Fruit fly (Drosophila melanogaster) whole organism, adult: ENCODE results near the gene sbm.

Source experiments
- CG11617 ChIP-seq: fragments of 200-800 bp; sonication (Bioruptor generic); optimal IDR thresholded peaks from 2 replicates; lab custom pipeline; 2017; ENCODE audit warnings: mild to moderate bottlenecking, missing biosample characterization, missing genetic modification reagents, missing genetic modification characterization
- CG12768 ChIP-seq: fragments of 200-800 bp; sonication (Bioruptor generic); optimal IDR thresholded peaks from 2 replicates; lab custom pipeline; 2017; ENCODE audit warnings: missing biosample characterization, missing genetic modification characterization, mild to moderate bottlenecking, moderate library complexity, missing genetic modification reagents
- CG14711 ChIP-seq: fragments of 200-800 bp; sonication (Bioruptor generic); optimal IDR thresholded peaks from 2 replicates; lab custom pipeline; 2018; ENCODE audit warnings: missing biosample characterization, mild to moderate bottlenecking, missing genetic modification characterization, moderate library complexity
- CG1620 ChIP-seq: fragments of 200-800 bp; sonication (Bioruptor generic); optimal IDR thresholded peaks from 2 replicates; lab custom pipeline; 2016; ENCODE audit warnings: missing biosample characterization, missing genetic modification characterization
- CG33017 ChIP-seq: fragments of 200-800 bp; sonication (Bioruptor generic); optimal IDR thresholded peaks from 2 replicates; lab custom pipeline; 2018; ENCODE audit warnings: missing biosample characterization, mild to moderate bottlenecking, missing genetic modification characterization, moderate library complexity
- CG5204 ChIP-seq: fragments of 200-800 bp; sonication (Bioruptor generic); optimal IDR thresholded peaks from 2 replicates; lab custom pipeline; 2016; ENCODE audit warnings: missing biosample characterization, missing genetic modification characterization
- CG7045 ChIP-seq: fragments of 200-800 bp; sonication (Bioruptor generic); optimal IDR thresholded peaks from 2 replicates; lab custom pipeline; 2017; ENCODE audit warnings: missing biosample characterization, mild to moderate bottlenecking, missing genetic modification characterization
- CG7101 ChIP-seq: fragments of 200-800 bp; sonication (Bioruptor generic); optimal IDR thresholded peaks from 2 replicates; lab custom pipeline; 2018; ENCODE audit warnings: missing biosample characterization, mild to moderate bottlenecking, missing genetic modification characterization, moderate library complexity
- Clk ChIP-seq: fragments of 200-800 bp; sonication (Bioruptor generic); optimal IDR thresholded peaks from 2 replicates; lab custom pipeline; 2017; ENCODE audit warnings: missing biosample characterization, missing genetic modification characterization
- Crg-1 ChIP-seq: fragments of 200-800 bp; sonication (Bioruptor generic); optimal IDR thresholded peaks from 2 replicates; lab custom pipeline; 2016; ENCODE audit warnings: missing biosample characterization, missing genetic modification characterization
- Hr96 ChIP-seq: fragments of 200-800 bp; sonication (Bioruptor generic); optimal IDR thresholded peaks from 2 replicates; lab custom pipeline; 2016; ENCODE audit warnings: missing biosample characterization, missing genetic modification characterization
- Mnt ChIP-seq: fragments of 200-800 bp; sonication (Bioruptor generic); optimal IDR thresholded peaks from 2 replicates; lab custom pipeline; 2016; ENCODE audit warnings: missing biosample characterization, mild to moderate bottlenecking, missing genetic modification characterization
- bab1 ChIP-seq: fragments of 200-800 bp; sonication (Bioruptor generic); optimal IDR thresholded peaks from 3 replicates; lab custom pipeline; 2019; ENCODE audit warnings: missing biosample characterization, mild to moderate bottlenecking, missing genetic modification characterization, moderate library complexity
- cic ChIP-seq: fragments of 200-800 bp; sonication (Bioruptor generic); optimal IDR thresholded peaks from 2 replicates; lab custom pipeline; 2017; ENCODE audit warnings: missing biosample characterization, mild to moderate bottlenecking, missing genetic modification characterization, moderate library complexity
- cnc ChIP-seq, 2 experiments: fragments of >200 bp; optimal IDR thresholded peaks; 2 replicates each; lab custom pipeline; 2017
- kay ChIP-seq: fragments of 200-800 bp; sonication (Bioruptor generic); peaks from one replicate; lab custom pipeline; 2016; ENCODE audit warnings: missing biosample characterization, missing genetic modification characterization, borderline replicate concordance
- ovo ChIP-seq: fragments of 200-800 bp; sonication (Bioruptor generic); optimal IDR thresholded peaks from 2 replicates; lab custom pipeline; 2016; ENCODE audit warnings: missing biosample characterization, missing genetic modification characterization
- pad ChIP-seq: fragments of 200-800 bp; sonication (Bioruptor generic); optimal IDR thresholded peaks from 3 replicates; lab custom pipeline; 2017; ENCODE audit warnings: missing biosample characterization, missing genetic modification characterization, mild to moderate bottlenecking, moderate library complexity, missing genetic modification reagents
- tj ChIP-seq: fragments of 200-800 bp; sonication (Bioruptor generic); optimal IDR thresholded peaks from 3 replicates; lab custom pipeline; 2017; ENCODE audit warnings: missing biosample characterization, mild to moderate bottlenecking, missing genetic modification characterization, moderate library complexity
- toe ChIP-seq: fragments of 200-800 bp; sonication (Bioruptor generic); optimal IDR thresholded peaks from 2 replicates; lab custom pipeline; 2016; ENCODE audit warnings: missing biosample characterization, missing genetic modification characterization

sbm gene

DNA sequence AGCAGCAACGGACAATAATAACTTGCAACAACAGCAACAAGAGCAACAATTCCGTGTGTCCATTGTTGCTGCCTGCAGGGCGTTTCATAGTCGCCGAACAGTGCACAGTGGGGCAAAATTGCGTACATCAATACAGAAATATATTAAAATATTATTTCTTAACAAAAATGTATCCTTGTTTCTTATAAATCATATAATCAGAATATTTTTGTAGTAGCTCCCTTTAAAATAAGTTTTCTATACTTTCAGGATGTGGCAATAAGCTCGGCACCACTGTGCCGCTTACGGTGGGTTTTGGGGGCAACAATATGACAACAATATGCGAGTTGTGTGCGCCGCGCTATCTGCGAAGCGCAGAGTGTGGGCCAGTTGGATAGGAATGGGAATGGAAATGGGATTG is 9.9 kb upstream of the sbm start:
- TF ChIP-seq CG1620 (no peak), bab1 (GFP tag; lab: Kevin White, UChicago) (no peak), Crg-1 (GFP tag; lab: Kevin White, UChicago) (no peak), Mnt (GFP tag; lab: Kevin White, UChicago) (no peak), cic (GFP tag; lab: Kevin White, UChicago) (no peak)

dm6 chrX:14609222-14609621 is 6.8 kb upstream of the sbm start:
- TF ChIP-seq cic (GFP tag; lab: Kevin White, UChicago), result no peak
- no peak for TF ChIP-seq Clk (GFP tag; lab: Kevin White, UChicago)
- TF ChIP-seq ovo, result no peak
- no peak for TF ChIP-seq toe (GFP tag; lab: Kevin White, UChicago)
- TF ChIP-seq pad (GFP tag; lab: Kevin White, UChicago), result no peak
- no peak for TF ChIP-seq tj
- no peak for TF ChIP-seq CG33017 (tag; lab: Kevin White, UChicago)
- no peak for TF ChIP-seq cnc (optimal IDR thresholded peaks at IDR 0.05; lab: Kevin White, UChicago)

- TF ChIP-seq CG14711 (tag; lab: Kevin White, UChicago) (no peak), bab1 (GFP tag; lab: Kevin White, UChicago) (peak; percentile 56)
Measured at dm6 chrX:14606873-14607272, 4.5 kb upstream of the sbm start.

DNA sequence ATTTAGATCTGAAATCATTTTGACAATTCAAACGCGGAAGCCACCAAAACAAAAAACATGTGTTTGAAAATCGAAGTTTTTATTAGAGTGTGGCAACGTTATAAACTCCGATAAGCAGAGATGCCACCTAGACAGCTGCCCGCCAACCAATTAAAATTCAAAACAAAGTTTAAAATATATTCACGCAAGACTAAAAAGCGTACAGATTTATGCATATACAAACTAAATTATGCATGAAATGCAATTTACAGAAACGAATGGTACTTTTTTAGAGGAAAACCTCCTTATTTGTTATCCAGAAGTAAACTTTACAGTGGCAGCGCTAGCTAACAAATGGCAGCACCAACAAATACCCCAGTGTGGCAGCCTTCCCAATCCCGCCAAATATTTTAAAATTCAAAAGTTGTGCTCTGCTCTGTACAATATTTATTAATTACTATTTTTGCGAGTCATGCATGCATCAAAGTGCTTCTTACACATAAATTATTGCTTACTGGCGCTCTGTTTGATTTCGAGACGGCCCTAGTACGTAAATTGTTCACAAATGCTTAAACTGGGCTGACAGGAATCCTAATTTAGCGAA is 1.3 kb upstream of the sbm start:
- TF ChIP-seq CG5204 (GFP tag; lab: Kevin White, UChicago), result no peak

dm6 chrX:14601922-14602321 is 458 bp downstream of the sbm start:
- TF ChIP-seq cic (GFP tag; lab: Kevin White, UChicago) (no peak), CG12768 (no peak), tj (no peak), CG7045 (GFP tag; lab: Kevin White, UChicago) (no peak), toe (GFP tag; lab: Kevin White, UChicago) (no peak), cnc (optimal IDR thresholded peaks at IDR 0.05; lab: Kevin White, UChicago) (no peak), CG33017 (tag; lab: Kevin White, UChicago) (no peak), Clk (GFP tag; lab: Kevin White, UChicago) (no peak), CG14711 (tag; lab: Kevin White, UChicago) (no peak), Mnt (GFP tag; lab: Kevin White, UChicago) (no peak), bab1 (GFP tag; lab: Kevin White, UChicago) (no peak), CG11617 (no peak), CG7101 (tag; lab: Kevin White, UChicago) (no peak), Crg-1 (GFP tag; lab: Kevin White, UChicago) (no peak), kay (GFP tag; lab: Kevin White, UChicago) (no peak), CG1620 (no peak), CG5204 (GFP tag; lab: Kevin White, UChicago) (no peak), Hr96 (GFP tag; lab: Kevin White, UChicago) (no peak)

- TF ChIP-seq CG5204 (GFP tag; lab: Kevin White, UChicago), result no peak
- TF ChIP-seq CG7101 (tag; lab: Kevin White, UChicago), result no peak
- no peak for TF ChIP-seq CG33017 (tag; lab: Kevin White, UChicago)
- TF ChIP-seq CG14711 (tag; lab: Kevin White, UChicago), result no peak
- no peak for TF ChIP-seq Clk (GFP tag; lab: Kevin White, UChicago)
- no peak for TF ChIP-seq cnc (optimal IDR thresholded peaks at IDR 0.05; lab: Kevin White, UChicago)
- TF ChIP-seq ovo, result no peak
- TF ChIP-seq CG1620, result no peak
- TF ChIP-seq cic (GFP tag; lab: Kevin White, UChicago), result no peak
- TF ChIP-seq CG11617, result no peak
- TF ChIP-seq kay (GFP tag; lab: Kevin White, UChicago), result no peak
- TF ChIP-seq Crg-1 (GFP tag; lab: Kevin White, UChicago), result no peak
- TF ChIP-seq bab1 (GFP tag; lab: Kevin White, UChicago), result no peak
- TF ChIP-seq CG7045 (GFP tag; lab: Kevin White, UChicago), result no peak
- no peak for TF ChIP-seq Hr96 (GFP tag; lab: Kevin White, UChicago)
- TF ChIP-seq toe (GFP tag; lab: Kevin White, UChicago), result no peak
- no peak for TF ChIP-seq CG12768
- TF ChIP-seq pad (GFP tag; lab: Kevin White, UChicago), result no peak
Measured at dm6 chrX:14599431-14599830, 2.9 kb downstream of the sbm start.

DNA sequence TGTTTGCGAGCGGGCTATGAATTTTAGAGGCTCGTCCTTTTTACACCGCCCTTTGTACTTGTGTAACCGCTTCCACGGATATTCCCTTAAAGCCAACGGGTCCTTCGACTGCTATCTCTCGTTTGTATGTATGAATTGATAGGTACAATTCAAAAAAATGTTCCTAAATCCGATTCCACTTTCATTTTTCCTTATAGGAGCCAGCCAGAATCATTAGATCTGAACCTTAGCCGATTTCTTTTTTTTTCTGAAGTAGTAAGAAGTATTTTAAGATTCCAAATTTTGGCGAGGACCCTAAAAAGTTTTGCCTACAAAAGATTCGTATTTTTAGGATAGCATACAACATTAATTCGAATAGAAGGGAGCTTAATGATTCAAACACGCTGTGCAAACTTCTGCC is 3.7 kb downstream of the sbm start:
- no peak for TF ChIP-seq CG7045 (GFP tag; lab: Kevin White, UChicago)
- no peak for TF ChIP-seq CG33017 (tag; lab: Kevin White, UChicago)
- TF ChIP-seq Crg-1 (GFP tag; lab: Kevin White, UChicago), result no peak
- TF ChIP-seq CG14711 (tag; lab: Kevin White, UChicago), result no peak
- no peak for TF ChIP-seq CG12768
- TF ChIP-seq tj, result no peak
- TF ChIP-seq CG11617, result no peak
- no peak for TF ChIP-seq CG7101 (tag; lab: Kevin White, UChicago)
- no peak for TF ChIP-seq kay (GFP tag; lab: Kevin White, UChicago)
- TF ChIP-seq Clk (GFP tag; lab: Kevin White, UChicago), result no peak
- TF ChIP-seq bab1 (GFP tag; lab: Kevin White, UChicago), result no peak
- no peak for TF ChIP-seq CG5204 (GFP tag; lab: Kevin White, UChicago)
- no peak for TF ChIP-seq pad (GFP tag; lab: Kevin White, UChicago)
